Fruit fly (Drosophila melanogaster) whole organism, embryonic: ENCODE data around the gene bb8.

Experiments
- Atf-2 ChIP-seq: fragments of 200-800 bp; sonication (Bioruptor generic); optimal IDR thresholded peaks from 2 replicates; lab custom pipeline; 2016; ENCODE audit warnings: missing biosample characterization, missing genetic modification characterization
- CG10654 ChIP-seq: fragments of 200-800 bp; sonication (Bioruptor generic); optimal IDR thresholded peaks from 2 replicates; lab custom pipeline; 2016; ENCODE audit warnings: missing biosample characterization, missing genetic modification characterization
- CG13775 ChIP-seq: fragments of 200-800 bp; sonication (Bioruptor generic); optimal IDR thresholded peaks from 3 replicates; lab custom pipeline; 2017; ENCODE audit warnings: missing biosample characterization, mild to moderate bottlenecking, missing genetic modification characterization
- CG14014 ChIP-seq: fragments of 200-800 bp; sonication (Bioruptor generic); IDR thresholded peaks from 2 replicates; pipeline ENCODE4 v1.3.6; 2022; ENCODE audit warnings: missing biosample characterization, missing genetic modification characterization
- CG15696 ChIP-seq: fragments of 200-800 bp; sonication (Bioruptor generic); optimal IDR thresholded peaks from 2 replicates; lab custom pipeline; 2019; ENCODE audit warnings: missing biosample characterization, mild to moderate bottlenecking, missing genetic modification characterization, moderate library complexity
- CG16815 ChIP-seq: fragments of 200-800 bp; sonication (Bioruptor generic); optimal IDR thresholded peaks from 3 replicates; lab custom pipeline; 2017; ENCODE audit warnings: missing biosample characterization, mild to moderate bottlenecking, missing genetic modification characterization
- CG17568 ChIP-seq: fragments of 200-800 bp; sonication (Bioruptor generic); optimal IDR thresholded peaks from 2 replicates; lab custom pipeline; 2018; ENCODE audit warnings: missing biosample characterization, mild to moderate bottlenecking, missing genetic modification characterization, moderate library complexity
- CG34422 ChIP-seq: fragments of 200-800 bp; sonication (Bioruptor generic); IDR thresholded peaks from 3 replicates; pipeline ENCODE4 v1.3.6; 2022; ENCODE audit warnings: missing biosample characterization, missing genetic modification characterization
- CG42726 ChIP-seq: fragments of 200-800 bp; sonication (Bioruptor generic); IDR thresholded peaks from 2 replicates; pipeline ENCODE4 v1.3.6; 2022; ENCODE audit warnings: missing biosample characterization, missing genetic modification characterization; ENCODE audit not compliant: partially characterized antibody
- CG5245 ChIP-seq: fragments of 200-800 bp; sonication (Bioruptor generic); optimal IDR thresholded peaks from 3 replicates; lab custom pipeline; 2016; ENCODE audit warnings: missing biosample characterization, missing genetic modification characterization
- CG6765 ChIP-seq: fragments of 200-800 bp; sonication (Bioruptor generic); optimal IDR thresholded peaks from 3 replicates; lab custom pipeline; 2017; ENCODE audit warnings: missing biosample characterization, mild to moderate bottlenecking, missing genetic modification characterization
- CG8281 ChIP-seq: fragments of 200-800 bp; sonication (Bioruptor generic); optimal IDR thresholded peaks from 2 replicates; lab custom pipeline; 2018; ENCODE audit warnings: missing biosample characterization, mild to moderate bottlenecking, missing genetic modification characterization, moderate library complexity
- CrebB ChIP-seq: fragments of 200-800 bp; sonication (Bioruptor generic); optimal IDR thresholded peaks from 3 replicates; lab custom pipeline; 2018; ENCODE audit warnings: missing biosample characterization, mild to moderate bottlenecking, missing genetic modification characterization
- Dfd ChIP-seq, 2 experiments: fragments of >200 bp; optimal IDR thresholded peaks; 2 replicates each; lab custom pipeline; 2017; ENCODE audit warnings: missing biosample characterization in 2 of 2, missing genetic modification characterization in 2 of 2
- Dll ChIP-seq: fragments of 200-800 bp; sonication (Bioruptor generic); IDR thresholded peaks from 4 replicates; pipeline ENCODE4 v1.3.6; 2022; ENCODE audit warnings: missing biosample characterization, missing genetic modification characterization; ENCODE audit not compliant: partially characterized antibody
- HmgZ ChIP-seq: fragments of 200-800 bp; sonication (Bioruptor generic); optimal IDR thresholded peaks from 2 replicates; lab custom pipeline; 2018; ENCODE audit warnings: missing biosample characterization, mild to moderate bottlenecking, missing genetic modification characterization
- Hr78 ChIP-seq, 2 experiments: fragments of 200-800 bp in 1 of 2; fragments of >200 bp in 1 of 2; sonication (Bioruptor generic) in 1 of 2; optimal IDR thresholded peaks; 2 replicates each; lab custom pipeline; 2017 to 2019; ENCODE audit warnings: missing biosample characterization in 2 of 2, missing genetic modification characterization in 2 of 2, mild to moderate bottlenecking in 1 of 2, moderate library complexity in 1 of 2
- Jarid2 ChIP-seq: fragments of 200-800 bp; sonication (Bioruptor generic); optimal IDR thresholded peaks from 3 replicates; lab custom pipeline; 2017; ENCODE audit warnings: mild to moderate bottlenecking, missing biosample characterization, missing genetic modification reagents, missing genetic modification characterization
- Max ChIP-seq: fragments of 200-800 bp; sonication (Bioruptor generic); optimal IDR thresholded peaks from 2 replicates; lab custom pipeline; 2016; ENCODE audit warnings: missing biosample characterization, mild to moderate bottlenecking, missing genetic modification characterization
- Nf-YB ChIP-seq: fragments of 200-800 bp; sonication (Bioruptor generic); optimal IDR thresholded peaks from 3 replicates; lab custom pipeline; 2019; ENCODE audit warnings: missing biosample characterization, mild to moderate bottlenecking, missing genetic modification characterization, moderate library complexity
- Ravus ChIP-seq: fragments of 200-800 bp; sonication (Bioruptor generic); IDR thresholded peaks from 2 replicates; pipeline ENCODE4 v1.3.6; 2022; ENCODE audit warnings: missing biosample characterization, missing genetic modification characterization
- Rfx ChIP-seq: fragments of 200-800 bp; sonication (Bioruptor generic); IDR thresholded peaks from 2 replicates; pipeline ENCODE4 v1.3.6; 2022; ENCODE audit warnings: missing biosample characterization, missing genetic modification characterization
- Xbp1 ChIP-seq: fragments of 200-800 bp; sonication (Bioruptor generic); optimal IDR thresholded peaks from 3 replicates; lab custom pipeline; 2016; ENCODE audit warnings: missing biosample characterization, mild to moderate bottlenecking, missing genetic modification characterization
- al ChIP-seq: fragments of 200-800 bp; sonication (Bioruptor generic); IDR thresholded peaks from 2 replicates; pipeline ENCODE4 v1.3.6; 2022; ENCODE audit warnings: missing biosample characterization, missing genetic modification characterization
- ash1 ChIP-seq: fragments of 200-800 bp; sonication (Bioruptor generic); optimal IDR thresholded peaks from 2 replicates; lab custom pipeline; 2018; ENCODE audit warnings: missing biosample characterization, mild to moderate bottlenecking, missing genetic modification characterization
- btn ChIP-seq: fragments of 200-800 bp; sonication (Bioruptor generic); optimal IDR thresholded peaks from 2 replicates; lab custom pipeline; 2016; ENCODE audit warnings: missing biosample characterization, missing genetic modification characterization
- cad ChIP-seq: fragments of >200 bp; optimal IDR thresholded peaks from 2 replicates; lab custom pipeline; 2017; ENCODE audit warnings: missing biosample characterization, missing genetic modification characterization
- cas ChIP-seq: fragments of 200-800 bp; sonication (Bioruptor generic); IDR thresholded peaks from 2 replicates; pipeline ENCODE4 v1.3.6; 2022; ENCODE audit warnings: missing biosample characterization, missing genetic modification characterization
- cg ChIP-seq: fragments of 200-800 bp; sonication (Bioruptor generic); optimal IDR thresholded peaks from 3 replicates; lab custom pipeline; 2019; ENCODE audit warnings: missing biosample characterization, mild to moderate bottlenecking, missing genetic modification characterization, moderate library complexity
- chinmo ChIP-seq: fragments of 200-800 bp; sonication (Bioruptor generic); IDR thresholded peaks from 4 replicates; pipeline ENCODE4 v1.3.6; 2022; ENCODE audit warnings: missing biosample characterization, missing genetic modification characterization; ENCODE audit not compliant: partially characterized antibody
- corto ChIP-seq: fragments of 200-800 bp; sonication (Bioruptor generic); optimal IDR thresholded peaks from 2 replicates; lab custom pipeline; 2016; ENCODE audit warnings: missing biosample characterization, mild to moderate bottlenecking, missing genetic modification characterization, moderate library complexity
- ftz-f1 ChIP-seq: fragments of 200-800 bp; sonication (Bioruptor generic); optimal IDR thresholded peaks from 2 replicates; lab custom pipeline; 2016; ENCODE audit warnings: missing biosample characterization, missing genetic modification characterization
- gcm2 ChIP-seq: fragments of 200-800 bp; sonication (Bioruptor generic); optimal IDR thresholded peaks from 2 replicates; lab custom pipeline; 2016; ENCODE audit warnings: missing biosample characterization, missing genetic modification characterization
- gem ChIP-seq: fragments of 200-800 bp; sonication (Bioruptor generic); optimal IDR thresholded peaks from 2 replicates; lab custom pipeline; 2019; ENCODE audit warnings: missing biosample characterization, mild to moderate bottlenecking, missing genetic modification characterization, moderate library complexity
- grau ChIP-seq: fragments of 200-800 bp; optimal IDR thresholded peaks from 3 replicates; lab custom pipeline; 2019; ENCODE audit warnings: missing biosample characterization, mild to moderate bottlenecking, missing genetic modification characterization, moderate library complexity
- h ChIP-seq: fragments of >200 bp; optimal IDR thresholded peaks from 2 replicates; lab custom pipeline; 2017
- ken ChIP-seq: fragments of 200-800 bp; sonication (Bioruptor generic); IDR thresholded peaks from 3 replicates; pipeline ENCODE4 v1.3.6; 2022; ENCODE audit warnings: missing biosample characterization, missing genetic modification characterization
- kni ChIP-seq: fragments of 200-800 bp; sonication (Bioruptor generic); optimal IDR thresholded peaks from 3 replicates; lab custom pipeline; 2017; ENCODE audit warnings: mild to moderate bottlenecking, missing biosample characterization, missing genetic modification reagents, missing genetic modification characterization
- lab ChIP-seq: fragments of 200-800 bp; sonication (Bioruptor generic); optimal IDR thresholded peaks from 3 replicates; lab custom pipeline; 2017; ENCODE audit warnings: missing biosample characterization, missing genetic modification characterization, mild to moderate bottlenecking, moderate library complexity, missing genetic modification reagents
- lbe ChIP-seq: fragments of 200-800 bp; sonication (Bioruptor generic); optimal IDR thresholded peaks from 2 replicates; lab custom pipeline; 2016; ENCODE audit warnings: missing biosample characterization, mild to moderate bottlenecking, missing genetic modification characterization
- mirr ChIP-seq: fragments of 200-800 bp; sonication (Bioruptor generic); optimal IDR thresholded peaks from 3 replicates; lab custom pipeline; 2018; ENCODE audit warnings: missing biosample characterization, mild to moderate bottlenecking, missing genetic modification characterization
- run ChIP-seq: fragments of 200-800 bp; sonication (Bioruptor generic); optimal IDR thresholded peaks from 3 replicates; lab custom pipeline; 2018; ENCODE audit warnings: missing biosample characterization, mild to moderate bottlenecking, missing genetic modification characterization
- sc ChIP-seq, 3 experiments: fragments of >200 bp in 2 of 3; fragments of 200-800 bp in 1 of 3; sonication (Bioruptor generic) in 1 of 3; optimal IDR thresholded peaks; 2 replicates in 2 of 3; 3 replicates in 1 of 3; lab custom pipeline; 2017; ENCODE audit warnings: mild to moderate bottlenecking in 1 of 3, missing biosample characterization in 1 of 3, missing genetic modification characterization in 1 of 3, missing genetic modification reagents in 1 of 3
- seq ChIP-seq: fragments of 200-800 bp; sonication (Bioruptor generic); IDR thresholded peaks from 2 replicates; pipeline ENCODE4 v1.3.6; 2022; ENCODE audit warnings: missing biosample characterization, missing genetic modification characterization
- sim ChIP-seq: fragments of 200-800 bp; sonication (Bioruptor generic); IDR thresholded peaks from 2 replicates; pipeline ENCODE4 v1.3.6; 2022; ENCODE audit warnings: missing biosample characterization, missing genetic modification characterization
- slbo ChIP-seq: fragments of 200-800 bp; sonication (Bioruptor generic); IDR thresholded peaks from 2 replicates; pipeline ENCODE4 v1.3.6; 2022; ENCODE audit warnings: missing biosample characterization, missing genetic modification characterization
- stwl ChIP-seq: fragments of 200-800 bp; sonication (Bioruptor generic); optimal IDR thresholded peaks from 3 replicates; lab custom pipeline; 2018; ENCODE audit warnings: missing biosample characterization, mild to moderate bottlenecking, missing genetic modification characterization, moderate library complexity
- tio ChIP-seq: fragments of 200-800 bp; sonication (Bioruptor generic); optimal IDR thresholded peaks from 2 replicates; lab custom pipeline; 2017; ENCODE audit warnings: missing biosample characterization, missing genetic modification characterization, inconsistent platforms
- tna ChIP-seq: fragments of 200-800 bp; sonication (Bioruptor generic); IDR thresholded peaks from 2 replicates; pipeline ENCODE4 v1.3.6; 2022; ENCODE audit warnings: missing biosample characterization, missing genetic modification characterization; ENCODE audit not compliant: partially characterized antibody

Gene bb8

dm6 chr3R:23290089-23290488 lies at the start of gene bb8:
Gene bb8, minus strand, starts transcription at chr3R:23290189.
- TF ChIP-seq cad (GFP tag; lab: Kevin White, UChicago) (no peak), CrebB (tag; lab: Kevin White, UChicago) (no peak)

DNA sequence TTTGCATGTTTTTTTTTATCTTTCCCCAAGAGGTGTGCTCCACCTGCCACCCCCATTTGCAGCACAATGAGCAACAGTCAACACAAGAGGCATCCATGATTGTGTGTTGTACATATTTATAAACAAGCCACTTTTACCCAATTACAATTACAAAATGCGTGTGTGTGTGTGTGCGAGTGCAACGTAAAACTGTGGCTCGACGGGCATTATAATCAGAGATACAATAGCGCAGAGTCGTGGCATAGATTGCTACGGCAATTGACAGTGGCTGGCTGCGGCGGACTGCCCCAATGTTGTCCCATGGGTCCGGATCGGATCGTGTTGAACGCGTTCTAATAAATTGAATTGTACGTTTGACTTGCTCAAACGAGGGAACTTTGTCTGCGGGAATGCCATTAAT lies 48.3 kb upstream of the bb8 start:
- TF ChIP-seq CG34422 (GFP tag; lab: Robert Waterston, UW) (no peak), HmgZ (tag; lab: Kevin White, UChicago) (no peak), kni (GFP tag; lab: Kevin White, UChicago) (no peak), CG14014 (GFP tag; lab: Robert Waterston, UW) (no peak), sim (GFP tag; lab: Robert Waterston, UW) (no peak), cg (peak; percentile 53), CG6765 (GFP tag; lab: Kevin White, UChicago) (no peak), Max (GFP tag; lab: Kevin White, UChicago) (no peak), lab (GFP tag; lab: Kevin White, UChicago) (no peak), tna (GFP tag; lab: Robert Waterston, UW) (no peak), Rfx (GFP tag; lab: Robert Waterston, UW) (no peak), mirr (peak; percentile 5), Dfd (GFP tag; optimal IDR thresholded peaks at IDR 0.05; lab: Kevin White, UChicago) (no peak), sc (optimal IDR thresholded peaks at IDR 0.05; lab: Kevin White, UChicago) (no peak), sc (GFP tag; optimal IDR thresholded peaks at IDR 0.05; lab: Kevin White, UChicago) (no peak), ftz-f1 (GFP tag; lab: Kevin White, UChicago) (no peak), seq (no peak), lbe (GFP tag; lab: Kevin White, UChicago) (no peak), Dll (GFP tag; lab: Robert Waterston, UW) (no peak), CG10654 (GFP tag; lab: Kevin White, UChicago) (no peak), btn (GFP tag; lab: Kevin White, UChicago) (no peak), Hr78 (GFP tag; optimal IDR thresholded peaks at IDR 0.05; lab: Kevin White, UChicago) (peak in 1 of 2 experiments; percentile 33), run (tag; lab: Kevin White, UChicago) (no peak), CG13775 (GFP tag; lab: Kevin White, UChicago) (no peak), tio (GFP tag; lab: Kevin White, UChicago) (no peak), Nf-YB (GFP tag; lab: Kevin White, UChicago) (no peak), chinmo (GFP tag; lab: Robert Waterston, UW) (0 out of 4 replicates have a peak, but pooled peaks have one; percentile 5), gcm2 (GFP tag; lab: Kevin White, UChicago) (no peak), Atf-2 (GFP tag; lab: Kevin White, UChicago) (no peak), Jarid2 (GFP tag; lab: Kevin White, UChicago) (peak; percentile 15), Xbp1 (GFP tag; lab: Kevin White, UChicago) (no peak), ken (no peak), stwl (tag; lab: Kevin White, UChicago) (no peak), slbo (no peak), CG5245 (GFP tag; lab: Kevin White, UChicago) (no peak), CG17568 (GFP tag; lab: Kevin White, UChicago) (no peak), cas (GFP tag; lab: Robert Waterston, UW) (no peak), al (GFP tag; lab: Robert Waterston, UW) (no peak), CG15696 (tag; lab: Kevin White, UChicago) (no peak), h (lab: Kevin White, UChicago) (no peak), Ravus (no peak), CG42726 (GFP tag; lab: Robert Waterston, UW) (no peak), grau (tag; lab: Kevin White, UChicago) (no peak), CG8281 (tag; lab: Kevin White, UChicago) (peak; percentile 11), ash1 (GFP tag; lab: Kevin White, UChicago) (no peak), gem (tag; lab: Kevin White, UChicago) (no peak), CG16815 (GFP tag; lab: Kevin White, UChicago) (no peak), corto (GFP tag; lab: Kevin White, UChicago) (no peak)
